Worm (Caenorhabditis elegans): Measurements from ENCODE around the gene asp-18.

The asp-18 gene

DNA sequence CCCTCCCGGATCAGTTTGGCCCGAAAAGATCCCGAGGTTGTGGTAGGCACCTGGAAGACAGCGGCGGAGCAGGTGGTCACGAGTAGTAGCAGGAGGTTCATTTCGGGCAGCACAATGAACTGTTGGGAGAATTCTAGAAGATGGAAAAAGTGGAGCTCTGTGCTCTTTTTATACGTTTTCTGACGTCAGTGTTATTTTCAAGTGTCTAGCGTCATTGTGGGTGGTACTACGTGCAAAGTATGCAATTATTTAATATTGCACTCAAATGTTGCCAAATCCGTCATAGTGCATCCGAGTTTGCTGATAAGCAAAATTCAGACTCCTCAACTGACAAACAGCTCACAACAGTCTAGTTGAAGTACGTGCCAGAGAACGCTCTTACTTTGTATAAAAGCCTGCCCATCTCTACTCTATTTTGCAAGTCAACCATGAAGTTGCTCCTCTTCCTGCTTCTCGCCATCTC is at the start of gene asp-18, which contains the start of gene scl-19:
Gene asp-18 (minus strand): TSS at position 101 of the 463 bp plus-strand sequence.
Gene scl-19 (plus strand): TSS at position 413 of the 463 bp plus-strand sequence.
- TF ChIP-seq fkh-10 (GFP tag; optimal IDR thresholded peaks at IDR 0.05) = no peak
- TF ChIP-seq tbx-2 (tag; optimal IDR thresholded peaks at IDR 0.05) = no peak
- no peak for TF ChIP-seq unc-39 (tag; optimal IDR thresholded peaks at IDR 0.05)
- TF ChIP-seq elt-3 (tag; optimal IDR thresholded peaks at IDR 0.05) = no peak
- TF ChIP-seq zag-1 (tag; optimal IDR thresholded peaks at IDR 0.05) = no peak
- TF ChIP-seq nhr-77 (tag; optimal IDR thresholded peaks at IDR 0.05) = no peak
- TF ChIP-seq lin-15B (tag; optimal IDR thresholded peaks at IDR 0.05) = no peak
- TF ChIP-seq mml-1 (tag; optimal IDR thresholded peaks at IDR 0.05) = no peak
- no peak for TF ChIP-seq nhr-67 (tag; optimal IDR thresholded peaks at IDR 0.05)

- TF ChIP-seq aly-2 (tag; optimal IDR thresholded peaks at IDR 0.05) = no peak
- no peak for TF ChIP-seq nhr-25 (tag; optimal IDR thresholded peaks at IDR 0.05)
- TF ChIP-seq pha-4 (tag; optimal IDR thresholded peaks at IDR 0.05) = no peak
- TF ChIP-seq hmg-11 (tag; optimal IDR thresholded peaks at IDR 0.05) = no peak
- TF ChIP-seq nhr-23 (tag; optimal IDR thresholded peaks at IDR 0.05) = no peak
- TF ChIP-seq ceh-28 (tag; optimal IDR thresholded peaks at IDR 0.05) = no peak
- no peak for TF ChIP-seq ceh-82 (tag; optimal IDR thresholded peaks at IDR 0.05)
- TF ChIP-seq fkh-2 (tag; optimal IDR thresholded peaks at IDR 0.05) = no peak
- TF ChIP-seq nfya-1 (tag; optimal IDR thresholded peaks at IDR 0.05; ENCODE audit: insufficient read depth) = no peak
- TF ChIP-seq elt-1 (tag; optimal IDR thresholded peaks at IDR 0.05) = no peak
- TF ChIP-seq egl-5 (tag; optimal IDR thresholded peaks at IDR 0.05) = no peak
- TF ChIP-seq unc-39 (tag; optimal IDR thresholded peaks at IDR 0.05) = no peak
- no peak for TF ChIP-seq elt-3 (tag; optimal IDR thresholded peaks at IDR 0.05)
- no peak for TF ChIP-seq jun-1 (tag; optimal IDR thresholded peaks at IDR 0.05)
- no peak for TF ChIP-seq nhr-76 (tag; optimal IDR thresholded peaks at IDR 0.05)
- no peak for TF ChIP-seq ama-1 (optimal IDR thresholded peaks at IDR 0.05)
- TF ChIP-seq sea-2 (GFP tag; optimal IDR thresholded peaks at IDR 0.05) = no peak
These were observed 49.1 kb upstream of the asp-18 start for ce11 chrV:18780605-18781004.

- TF ChIP-seq pqm-1 (tag; optimal IDR thresholded peaks at IDR 0.05) (peak; percentile 18), elt-3 (tag; optimal IDR thresholded peaks at IDR 0.05) (no peak)
These were observed 44.8 kb upstream of the asp-18 start, which contains the start of gene Y17D7B.4 for ce11 chrV:18776245-18776737. TSS of gene Y17D7B.4 (minus strand) at chrV:18776687.

DNA sequence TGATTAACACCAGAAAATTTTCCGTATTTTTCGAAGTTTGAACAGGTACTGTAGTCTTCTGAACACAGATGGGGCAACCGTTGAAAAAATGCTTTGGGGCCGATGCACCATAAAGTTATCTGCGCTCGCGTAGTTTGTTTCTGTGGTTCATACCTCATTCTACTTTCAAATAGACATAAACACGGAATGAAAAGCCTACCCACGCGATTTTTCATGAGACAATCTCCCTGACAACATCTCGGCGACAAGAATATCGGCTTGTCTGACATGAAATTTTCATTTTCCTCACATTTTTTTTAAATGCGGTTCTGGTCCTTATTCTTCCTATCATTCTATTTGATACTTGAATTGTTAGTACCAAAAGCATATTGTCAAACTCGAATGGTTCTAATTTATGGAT is 41.3 kb upstream of the asp-18 start, which contains the start of gene clec-257:
Gene clec-257 (plus strand): TSS at position 301 of the 400 bp plus-strand sequence.
- TF ChIP-seq elt-1 (tag; optimal IDR thresholded peaks at IDR 0.05) (no peak), egl-27 (tag; optimal IDR thresholded peaks at IDR 0.05) (no peak), tbx-2 (tag; optimal IDR thresholded peaks at IDR 0.05) (no peak), nhr-25 (tag; optimal IDR thresholded peaks at IDR 0.05) (no peak), sea-2 (GFP tag; optimal IDR thresholded peaks at IDR 0.05) (no peak), zag-1 (tag; optimal IDR thresholded peaks at IDR 0.05) (no peak), pqm-1 (tag; optimal IDR thresholded peaks at IDR 0.05) (no peak), nhr-23 (tag; optimal IDR thresholded peaks at IDR 0.05) (no peak), jun-1 (tag; optimal IDR thresholded peaks at IDR 0.05) (no peak), nhr-237 (tag; optimal IDR thresholded peaks at IDR 0.05) (no peak), daf-12 (tag; optimal IDR thresholded peaks at IDR 0.05) (no peak), ceh-28 (tag; optimal IDR thresholded peaks at IDR 0.05) (no peak), ztf-11 (tag; optimal IDR thresholded peaks at IDR 0.05) (no peak), fkh-10 (GFP tag; optimal IDR thresholded peaks at IDR 0.05) (no peak), ceh-82 (tag; optimal IDR thresholded peaks at IDR 0.05) (no peak), R02D3.7 (tag; optimal IDR thresholded peaks at IDR 0.05) (no peak), nfya-1 (tag; optimal IDR thresholded peaks at IDR 0.05; ENCODE audit: insufficient read depth) (no peak)

ce11 chrV:18771804-18772386 is 40.4 kb upstream of the asp-18 start:
- TF ChIP-seq ama-1 (optimal IDR thresholded peaks at IDR 0.05) = no peak
- no peak for TF ChIP-seq hmg-11 (tag; optimal IDR thresholded peaks at IDR 0.05)
- TF ChIP-seq unc-39 (tag; optimal IDR thresholded peaks at IDR 0.05) = no peak
- TF ChIP-seq nhr-43 (tag; optimal IDR thresholded peaks at IDR 0.05; ENCODE audit: poor library complexity, severe bottlenecking) = no peak
- no peak for TF ChIP-seq lin-15B (tag; optimal IDR thresholded peaks at IDR 0.05)
- no peak for TF ChIP-seq ceh-82 (tag; optimal IDR thresholded peaks at IDR 0.05)
- no peak for TF ChIP-seq nhr-23 (tag; optimal IDR thresholded peaks at IDR 0.05)
- no peak for TF ChIP-seq nhr-76 (tag; optimal IDR thresholded peaks at IDR 0.05)
- no peak for TF ChIP-seq ztf-11 (tag; optimal IDR thresholded peaks at IDR 0.05)
- TF ChIP-seq lsy-12 (tag; optimal IDR thresholded peaks at IDR 0.05) = no peak
- no peak for TF ChIP-seq R02D3.7 (tag; optimal IDR thresholded peaks at IDR 0.05)
- TF ChIP-seq nhr-77 (tag; optimal IDR thresholded peaks at IDR 0.05) = no peak
- no peak for TF ChIP-seq nhr-67 (tag; optimal IDR thresholded peaks at IDR 0.05)
- TF ChIP-seq snpc-4 (tag; optimal IDR thresholded peaks at IDR 0.05) = no peak
- TF ChIP-seq ZK546.5 (tag; optimal IDR thresholded peaks at IDR 0.05) = no peak
- no peak for TF ChIP-seq jun-1 (tag; optimal IDR thresholded peaks at IDR 0.05)
- TF ChIP-seq nhr-28 (tag; optimal IDR thresholded peaks at IDR 0.05) = no peak
- no peak for TF ChIP-seq lin-39 (tag; optimal IDR thresholded peaks at IDR 0.05)

Measured in whole organism, L3 larva.